Worm (Caenorhabditis elegans): ENCODE results near the gene K09E2.2.

The K09E2.2 gene

ce11 chrX:8674514-8674913 is 1.7 kb downstream of the K09E2.2 start:
- TF ChIP-seq M03D4.4 (tag; optimal IDR thresholded peaks at IDR 0.05) (no peak), mep-1 (tag; optimal IDR thresholded peaks at IDR 0.05) (no peak), ceh-43 (GFP tag; optimal IDR thresholded peaks at IDR 0.05) (no peak), nhr-76 (tag; optimal IDR thresholded peaks at IDR 0.05) (no peak), sptf-1 (tag; optimal IDR thresholded peaks at IDR 0.05) (no peak), nhr-237 (tag; optimal IDR thresholded peaks at IDR 0.05) (no peak), unc-39 (tag; optimal IDR thresholded peaks at IDR 0.05) (no peak), lsy-2 (tag; optimal IDR thresholded peaks at IDR 0.05) (no peak), unc-120 (tag; optimal IDR thresholded peaks at IDR 0.05; ENCODE audit: poor library complexity, severe bottlenecking) (no peak), ceh-39 (tag; optimal IDR thresholded peaks at IDR 0.05) (no peak), cnd-1 (tag; optimal IDR thresholded peaks at IDR 0.05) (no peak), mab-5 (tag; optimal IDR thresholded peaks at IDR 0.05) (no peak), hlh-1 (tag; optimal IDR thresholded peaks at IDR 0.05) (no peak), ztf-11 (tag; optimal IDR thresholded peaks at IDR 0.05) (no peak), ceh-83 (GFP tag; optimal IDR thresholded peaks at IDR 0.05) (no peak), drap-1 (GFP tag; optimal IDR thresholded peaks at IDR 0.05) (no peak), ham-2 (GFP tag; optimal IDR thresholded peaks at IDR 0.05) (no peak), unc-62 (GFP tag; optimal IDR thresholded peaks at IDR 0.05) (no peak)

- TF ChIP-seq nhr-12 (tag; optimal IDR thresholded peaks at IDR 0.05) (no peak), M03D4.4 (tag; optimal IDR thresholded peaks at IDR 0.05) (no peak), lin-13 (tag; optimal IDR thresholded peaks at IDR 0.05) (no peak), cnd-1 (tag; optimal IDR thresholded peaks at IDR 0.05) (no peak), flh-1 (GFP tag; optimal IDR thresholded peaks at IDR 0.05) (no peak), zip-8 (tag; optimal IDR thresholded peaks at IDR 0.05) (no peak), nhr-237 (tag; optimal IDR thresholded peaks at IDR 0.05) (no peak), lsy-2 (tag; optimal IDR thresholded peaks at IDR 0.05) (no peak), ceh-83 (GFP tag; optimal IDR thresholded peaks at IDR 0.05) (no peak), nhr-28 (tag; optimal IDR thresholded peaks at IDR 0.05) (no peak), ztf-11 (tag; optimal IDR thresholded peaks at IDR 0.05) (no peak), unc-62 (GFP tag; optimal IDR thresholded peaks at IDR 0.05) (no peak)
Observed at ce11 chrX:8675151-8675550, 2.3 kb downstream of the K09E2.2 start.

ce11 chrX:8676088-8676779 is 3.4 kb downstream of the K09E2.2 start:
- TF ChIP-seq sem-2 (GFP tag; optimal IDR thresholded peaks at IDR 0.05) (no peak), ceh-43 (GFP tag; optimal IDR thresholded peaks at IDR 0.05) (no peak), lin-13 (tag; optimal IDR thresholded peaks at IDR 0.05) (no peak), nhr-12 (tag; optimal IDR thresholded peaks at IDR 0.05) (no peak), cnd-1 (tag; optimal IDR thresholded peaks at IDR 0.05) (no peak), elt-3 (tag; optimal IDR thresholded peaks at IDR 0.05) (no peak), ham-2 (GFP tag; optimal IDR thresholded peaks at IDR 0.05) (no peak)

ce11 chrX:8677320-8677719 is 4.5 kb downstream of the K09E2.2 start:
- TF ChIP-seq mab-5 (tag; optimal IDR thresholded peaks at IDR 0.05) (no peak), nhr-12 (tag; optimal IDR thresholded peaks at IDR 0.05) (no peak), M03D4.4 (tag; optimal IDR thresholded peaks at IDR 0.05) (no peak)

ce11 chrX:8677873-8678272 is 5.0 kb downstream of the K09E2.2 start:
- TF ChIP-seq blmp-1 (tag; optimal IDR thresholded peaks at IDR 0.05) (no peak), nhr-28 (tag; optimal IDR thresholded peaks at IDR 0.05) (no peak), ceh-43 (GFP tag; optimal IDR thresholded peaks at IDR 0.05) (no peak), elt-3 (tag; optimal IDR thresholded peaks at IDR 0.05) (no peak)

ce11 chrX:8681600-8681999 is 8.7 kb downstream of the K09E2.2 start, which contains the start of gene K09E2.1:
K09E2.1 (plus strand) TSS chrX:8681900.
- TF ChIP-seq ztf-11 (tag; optimal IDR thresholded peaks at IDR 0.05) = no peak

ce11 chrX:8697517-8697916 is 24.7 kb downstream of the K09E2.2 start, which contains the start of gene frpr-8:
frpr-8 (plus strand) TSS chrX:8697817.
- TF ChIP-seq M03D4.4 (tag; optimal IDR thresholded peaks at IDR 0.05) = no peak
